Fruit fly (Drosophila melanogaster) whole organism, embryonic: ENCODE data around the gene Fbp1.

Source experiments
- Aef1 ChIP-seq: fragments of 200-800 bp; sonication (Bioruptor generic); IDR thresholded peaks from 3 replicates; pipeline ENCODE4 v1.3.6; 2022; ENCODE audit warnings: missing biosample characterization, missing genetic modification characterization
- CG10366 ChIP-seq: fragments of 200-800 bp; sonication (Bioruptor generic); IDR thresholded peaks from 2 replicates; pipeline ENCODE4 v1.3.6; 2022; ENCODE audit warnings: missing biosample characterization, missing genetic modification characterization
- CG11247 ChIP-seq: fragments of 200-800 bp; sonication (Bioruptor generic); IDR thresholded peaks from 2 replicates; pipeline ENCODE4 v1.3.6; 2022; ENCODE audit warnings: missing biosample characterization, missing genetic modification characterization
- CG11723 ChIP-seq: fragments of 200-800 bp; sonication (Bioruptor generic); optimal IDR thresholded peaks from 2 replicates; lab custom pipeline; 2017; ENCODE audit warnings: missing biosample characterization, mild to moderate bottlenecking, missing genetic modification characterization
- CG12104 ChIP-seq: fragments of 200-800 bp; sonication (Bioruptor generic); optimal IDR thresholded peaks from 3 replicates; lab custom pipeline; 2016; ENCODE audit warnings: missing biosample characterization, missing genetic modification characterization
- CG1529 ChIP-seq: fragments of 200-800 bp; sonication (Bioruptor generic); optimal IDR thresholded peaks from 3 replicates; lab custom pipeline; 2018; ENCODE audit warnings: missing biosample characterization, missing genetic modification characterization
- CG16813 ChIP-seq: fragments of 200-800 bp; sonication (Bioruptor generic); IDR thresholded peaks from 3 replicates; pipeline ENCODE4 v1.3.6; 2022; ENCODE audit warnings: missing biosample characterization, missing genetic modification characterization; ENCODE audit not compliant: partially characterized antibody
- CG18262 ChIP-seq: fragments of 200-800 bp; optimal IDR thresholded peaks from 3 replicates; lab custom pipeline; 2019; ENCODE audit warnings: missing biosample characterization, mild to moderate bottlenecking, missing genetic modification characterization, moderate library complexity
- CG1832 ChIP-seq: fragments of 200-800 bp; sonication (Bioruptor generic); optimal IDR thresholded peaks from 2 replicates; lab custom pipeline; 2017; ENCODE audit warnings: missing biosample characterization, mild to moderate bottlenecking, missing genetic modification characterization, inconsistent platforms
- CG18599 ChIP-seq: fragments of 200-800 bp; sonication (Bioruptor generic); optimal IDR thresholded peaks from 3 replicates; lab custom pipeline; 2017; ENCODE audit warnings: missing biosample characterization, missing genetic modification characterization, mild to moderate bottlenecking, moderate library complexity, missing genetic modification reagents
- CG3281 ChIP-seq: fragments of 200-800 bp; sonication (Bioruptor generic); optimal IDR thresholded peaks from 3 replicates; lab custom pipeline; 2017; ENCODE audit warnings: missing biosample characterization, mild to moderate bottlenecking, missing genetic modification characterization
- CG3838 ChIP-seq: fragments of 200-800 bp; sonication (Bioruptor generic); optimal IDR thresholded peaks from 3 replicates; lab custom pipeline; 2016; ENCODE audit warnings: missing biosample characterization, missing genetic modification characterization
- CG8290 ChIP-seq, 3 experiments: fragments of 200-800 bp; sonication (Bioruptor generic); optimal IDR thresholded peaks; 2 replicates each; lab custom pipeline; 2016 to 2019; ENCODE audit warnings: missing biosample characterization in 3 of 3, missing genetic modification characterization in 3 of 3, mild to moderate bottlenecking in 2 of 3, moderate library complexity in 1 of 3
- CkIIα-i1 ChIP-seq: fragments of 200-800 bp; sonication (Bioruptor generic); IDR thresholded peaks from 2 replicates; pipeline ENCODE4 v1.3.6; 2022; ENCODE audit warnings: missing biosample characterization, missing genetic modification characterization
- D19B ChIP-seq: fragments of 200-800 bp; sonication (Bioruptor generic); optimal IDR thresholded peaks from 2 replicates; lab custom pipeline; 2017; ENCODE audit warnings: missing biosample characterization, mild to moderate bottlenecking, missing genetic modification characterization
- Doc3 ChIP-seq: fragments of 200-800 bp; sonication (Bioruptor generic); IDR thresholded peaks from 3 replicates; pipeline ENCODE4 v1.3.6; 2022; ENCODE audit warnings: missing biosample characterization, missing genetic modification characterization; ENCODE audit not compliant: partially characterized antibody
- Dref ChIP-seq: fragments of 200-800 bp; sonication (Bioruptor generic); IDR thresholded peaks from 2 replicates; pipeline ENCODE4 v1.3.6; 2022; ENCODE audit warnings: missing biosample characterization, missing genetic modification characterization
- E2f2 ChIP-seq: fragments of 200-800 bp; sonication (Bioruptor generic); IDR thresholded peaks from 2 replicates; pipeline ENCODE4 v1.3.6; 2022; ENCODE audit warnings: missing biosample characterization, missing genetic modification characterization
- Eip74EF ChIP-seq, 2 experiments: fragments of 200-800 bp in 1 of 2; fragments of >200 bp in 1 of 2; sonication (Bioruptor generic) in 1 of 2; optimal IDR thresholded peaks; 2 replicates each; lab custom pipeline; 2017 to 2019; ENCODE audit warnings: missing biosample characterization in 2 of 2, missing genetic modification characterization in 2 of 2, mild to moderate bottlenecking in 1 of 2, moderate library complexity in 1 of 2
- Elba2 ChIP-seq: fragments of 200-800 bp; sonication (Bioruptor generic); optimal IDR thresholded peaks from 3 replicates; lab custom pipeline; 2016; ENCODE audit warnings: missing biosample characterization, missing genetic modification characterization
- HmgD ChIP-seq: fragments of 200-800 bp; sonication (Bioruptor generic); optimal IDR thresholded peaks from 3 replicates; lab custom pipeline; 2016; ENCODE audit warnings: missing biosample characterization, missing genetic modification characterization
- Hr39 ChIP-seq: fragments of >200 bp; optimal IDR thresholded peaks from 2 replicates; lab custom pipeline; 2017
- Mad ChIP-seq: fragments of 200-800 bp; sonication (Bioruptor generic); optimal IDR thresholded peaks from 2 replicates; lab custom pipeline; 2016; ENCODE audit warnings: missing biosample characterization, missing genetic modification characterization
- NK7.1 ChIP-seq: fragments of 200-800 bp; sonication (Bioruptor generic); optimal IDR thresholded peaks from 3 replicates; lab custom pipeline; 2016; ENCODE audit warnings: missing biosample characterization, missing genetic modification characterization
- Nf-YB ChIP-seq: fragments of 200-800 bp; sonication (Bioruptor generic); optimal IDR thresholded peaks from 3 replicates; lab custom pipeline; 2019; ENCODE audit warnings: missing biosample characterization, mild to moderate bottlenecking, missing genetic modification characterization, moderate library complexity
- Scr ChIP-seq: fragments of 200-800 bp; sonication (Bioruptor generic); IDR thresholded peaks from 2 replicates; pipeline ENCODE4 v1.3.6; 2022; ENCODE audit warnings: missing biosample characterization, missing genetic modification characterization; ENCODE audit not compliant: partially characterized antibody
- Xrp1 ChIP-seq: fragments of 200-800 bp; sonication (Bioruptor generic); IDR thresholded peaks from 2 replicates; pipeline ENCODE4 v1.3.6; 2022; ENCODE audit warnings: missing biosample characterization, missing genetic modification characterization
- YL-1 ChIP-seq: fragments of 200-800 bp; sonication (Bioruptor generic); optimal IDR thresholded peaks from 3 replicates; lab custom pipeline; 2017; ENCODE audit warnings: missing biosample characterization, mild to moderate bottlenecking, missing genetic modification characterization
- aop ChIP-seq: fragments of 200-800 bp; sonication (Bioruptor generic); IDR thresholded peaks from 2 replicates; pipeline ENCODE4 v1.3.6; 2022; ENCODE audit warnings: missing biosample characterization, missing genetic modification characterization
- chm ChIP-seq: fragments of 200-800 bp; sonication (Bioruptor generic); IDR thresholded peaks from 2 replicates; pipeline ENCODE4 v1.3.6; 2022; ENCODE audit warnings: missing biosample characterization, missing genetic modification characterization
- chn ChIP-seq: fragments of 200-800 bp; sonication (Bioruptor generic); optimal IDR thresholded peaks from 2 replicates; lab custom pipeline; 2016; ENCODE audit warnings: missing biosample characterization, missing genetic modification characterization
- ci ChIP-seq: fragments of 200-800 bp; sonication (Bioruptor generic); IDR thresholded peaks from 3 replicates; pipeline ENCODE4 v1.3.6; 2022; ENCODE audit warnings: missing biosample characterization, missing genetic modification characterization
- cwo ChIP-seq: fragments of 200-800 bp; sonication (Bioruptor generic); optimal IDR thresholded peaks from 3 replicates; lab custom pipeline; 2017; ENCODE audit warnings: missing biosample characterization, missing genetic modification characterization, mild to moderate bottlenecking, moderate library complexity, missing genetic modification reagents
- fu2 ChIP-seq: fragments of 200-800 bp; sonication (Bioruptor generic); optimal IDR thresholded peaks from 2 replicates; lab custom pipeline; 2016; ENCODE audit warnings: missing biosample characterization, missing genetic modification characterization
- gcm ChIP-seq: fragments of 200-800 bp; sonication (Bioruptor generic); optimal IDR thresholded peaks from 2 replicates; lab custom pipeline; 2019; ENCODE audit warnings: missing biosample characterization, mild to moderate bottlenecking, missing genetic modification characterization, moderate library complexity
- gsb-n ChIP-seq: fragments of 200-800 bp; sonication (Bioruptor generic); optimal IDR thresholded peaks from 3 replicates; lab custom pipeline; 2018; ENCODE audit warnings: missing biosample characterization, mild to moderate bottlenecking, missing genetic modification characterization
- jigr1 ChIP-seq: fragments of 200-800 bp; sonication (Bioruptor generic); IDR thresholded peaks from 3 replicates; pipeline ENCODE4 v1.3.6; 2022; ENCODE audit warnings: missing biosample characterization, missing genetic modification characterization
- nmo ChIP-seq: fragments of 200-800 bp; sonication (Bioruptor generic); optimal IDR thresholded peaks from 2 replicates; lab custom pipeline; 2018; ENCODE audit warnings: missing biosample characterization, mild to moderate bottlenecking, missing genetic modification characterization, moderate library complexity
- nom ChIP-seq: fragments of 200-800 bp; sonication (Bioruptor generic); optimal IDR thresholded peaks from 2 replicates; lab custom pipeline; 2017; ENCODE audit warnings: missing biosample characterization, missing genetic modification characterization, mild to moderate bottlenecking, moderate library complexity, missing genetic modification reagents
- oc ChIP-seq: fragments of 200-800 bp; sonication (Bioruptor generic); optimal IDR thresholded peaks from 2 replicates; lab custom pipeline; 2018; ENCODE audit warnings: missing biosample characterization, mild to moderate bottlenecking, missing genetic modification characterization, moderate library complexity
- org-1 ChIP-seq: fragments of 200-800 bp; sonication (Bioruptor generic); optimal IDR thresholded peaks from 2 replicates; lab custom pipeline; 2017; ENCODE audit warnings: missing biosample characterization, missing genetic modification characterization
- otp ChIP-seq: fragments of 200-800 bp; sonication (Bioruptor generic); IDR thresholded peaks from 3 replicates; pipeline ENCODE4, ENCODE4 v1.3.6; 2022; ENCODE audit warnings: missing biosample characterization, missing genetic modification characterization
- prd ChIP-seq, 3 experiments: fragments of >200 bp in 2 of 3; fragments of 200-800 bp in 1 of 3; sonication (Bioruptor generic) in 1 of 3; optimal IDR thresholded peaks in 2 of 3; IDR thresholded peaks in 1 of 3; 2 replicates in 2 of 3; 3 replicates in 1 of 3; pipeline versions ENCODE4 v1.3.6 to Lab custom; 2017 to 2022; ENCODE audit warnings: missing biosample characterization in 1 of 3, missing genetic modification characterization in 1 of 3
- schlank ChIP-seq: fragments of 200-800 bp; sonication (Bioruptor generic); optimal IDR thresholded peaks from 2 replicates; lab custom pipeline; 2018; ENCODE audit warnings: missing biosample characterization, mild to moderate bottlenecking, missing genetic modification characterization
- sim ChIP-seq: fragments of 200-800 bp; sonication (Bioruptor generic); IDR thresholded peaks from 2 replicates; pipeline ENCODE4 v1.3.6; 2022; ENCODE audit warnings: missing biosample characterization, missing genetic modification characterization
- sug ChIP-seq: fragments of 200-800 bp; optimal IDR thresholded peaks from 2 replicates; lab custom pipeline; 2019; ENCODE audit warnings: missing biosample characterization, mild to moderate bottlenecking, missing genetic modification characterization, moderate library complexity
- wor ChIP-seq: fragments of 200-800 bp; sonication (Bioruptor generic); IDR thresholded peaks from 2 replicates; pipeline ENCODE4 v1.3.6; 2022; ENCODE audit warnings: missing biosample characterization, missing genetic modification characterization
- z ChIP-seq: fragments of 200-800 bp; sonication (Bioruptor generic); IDR thresholded peaks from 3 replicates; pipeline ENCODE4 v1.3.6; 2022; ENCODE audit warnings: missing biosample characterization, missing genetic modification characterization
- zfh2 ChIP-seq: fragments of 200-800 bp; sonication (Bioruptor generic); optimal IDR thresholded peaks from 2 replicates; lab custom pipeline; 2016; ENCODE audit warnings: missing biosample characterization, missing genetic modification characterization

Fbp1 gene

dm6 chr3L:14131274-14131989, 33.6 kb upstream of the Fbp1 start, which contains the start of gene Sox21b (continued):
- TF ChIP-seq sug: no peak
- TF ChIP-seq cwo: no peak
- no peak for TF ChIP-seq CG11723 (GFP tag; lab: Kevin White, UChicago)
- peak; percentile 38 for TF ChIP-seq HmgD
- no peak for TF ChIP-seq E2f2
- no peak for TF ChIP-seq gsb-n (tag; lab: Kevin White, UChicago)
- no peak for TF ChIP-seq Aef1 (GFP tag; lab: Robert Waterston, UW)
- TF ChIP-seq Mad (GFP tag; lab: Kevin White, UChicago): no peak
- TF ChIP-seq Dref (GFP tag; lab: Robert Waterston, UW): no peak
- TF ChIP-seq Nf-YB (GFP tag; lab: Kevin White, UChicago): peak; percentile 98
- peak; percentile 55; the same call in 1 of the 3 replicates for TF ChIP-seq ci
- TF ChIP-seq CG18262 (tag; lab: Kevin White, UChicago): no peak
- TF ChIP-seq CG3281 (GFP tag; lab: Kevin White, UChicago): no peak
- no peak for TF ChIP-seq Hr39 (lab: Kevin White, UChicago)
- peak; percentile 97 for TF ChIP-seq CG1832
- peak; percentile 83 for TF ChIP-seq oc
- no peak for TF ChIP-seq CkIIα-i1 (GFP tag; lab: Robert Waterston, UW)
- no peak for TF ChIP-seq CG12104
- no peak for TF ChIP-seq gcm
- TF ChIP-seq nom (GFP tag; lab: Kevin White, UChicago): peak; percentile 73
- peak; percentile 23; the same call in 1 of the 3 replicates for TF ChIP-seq otp (GFP tag; lab: Robert Waterston, UW)
- no peak for TF ChIP-seq Xrp1 (GFP tag; lab: Robert Waterston, UW)
- no peak for TF ChIP-seq D19B (GFP tag; lab: Kevin White, UChicago)
- TF ChIP-seq jigr1 (GFP tag; lab: Robert Waterston, UW): no peak
- TF ChIP-seq aop (GFP tag; lab: Robert Waterston, UW): no peak
- no peak for TF ChIP-seq CG18599 (GFP tag; lab: Kevin White, UChicago)
- 0 out of 2 replicates have a peak, but pooled peaks have one; percentile 26 for TF ChIP-seq Scr (GFP tag; lab: Robert Waterston, UW)
- no peak for TF ChIP-seq CG1529 (GFP tag; lab: Kevin White, UChicago)
- TF ChIP-seq NK7.1 (GFP tag; lab: Kevin White, UChicago): no peak
- TF ChIP-seq CG3838 (GFP tag; lab: Kevin White, UChicago): peak; percentile 54
- no peak for TF ChIP-seq CG10366 (GFP tag; lab: Robert Waterston, UW)
- TF ChIP-seq Doc3: no peak
- TF ChIP-seq Elba2: peak; percentile 88
- no peak for TF ChIP-seq CG8290 (GFP tag; optimal IDR thresholded peaks at IDR 0.05; lab: Kevin White, UChicago)
- TF ChIP-seq CG8290 (tag; optimal IDR thresholded peaks at IDR 0.05; lab: Kevin White, UChicago): no peak
- TF ChIP-seq wor (GFP tag; lab: Robert Waterston, UW): no peak
- peak; percentile 7 for TF ChIP-seq chn (GFP tag; lab: Kevin White, UChicago)
- TF ChIP-seq z (GFP tag; lab: Robert Waterston, UW): 0 out of 3 replicates have a peak, but pooled peaks have one; percentile 38
- no peak for TF ChIP-seq zfh2 (GFP tag; lab: Kevin White, UChicago)
- TF ChIP-seq Eip74EF (GFP tag; optimal IDR thresholded peaks at IDR 0.05; lab: Kevin White, UChicago): no peak
- no peak for TF ChIP-seq org-1
- no peak for TF ChIP-seq YL-1 (GFP tag; lab: Kevin White, UChicago)
- peak; percentile 42; the same call in 1 of the 3 replicates for TF ChIP-seq CG16813
- peak; percentile 35 for TF ChIP-seq nmo
- TF ChIP-seq chm (GFP tag; lab: Robert Waterston, UW): peak; percentile 38; the same call in 1 of the 2 replicates
- TF ChIP-seq prd (optimal IDR thresholded peaks at IDR 0.05; lab: Kevin White, UChicago): no peak
- TF ChIP-seq prd (GFP tag; IDR thresholded peaks at IDR 0.05; lab: Robert Waterston, UW): no peak
- no peak for TF ChIP-seq fu2 (GFP tag; lab: Kevin White, UChicago)
- TF ChIP-seq sim (GFP tag; lab: Robert Waterston, UW): no peak
- TF ChIP-seq CG11247 (GFP tag; lab: Robert Waterston, UW): no peak
- no peak for TF ChIP-seq schlank (tag; lab: Kevin White, UChicago)
